Worm (Caenorhabditis elegans): Measurements from ENCODE around the gene E02H4.6.

E02H4.6 gene

DNA sequence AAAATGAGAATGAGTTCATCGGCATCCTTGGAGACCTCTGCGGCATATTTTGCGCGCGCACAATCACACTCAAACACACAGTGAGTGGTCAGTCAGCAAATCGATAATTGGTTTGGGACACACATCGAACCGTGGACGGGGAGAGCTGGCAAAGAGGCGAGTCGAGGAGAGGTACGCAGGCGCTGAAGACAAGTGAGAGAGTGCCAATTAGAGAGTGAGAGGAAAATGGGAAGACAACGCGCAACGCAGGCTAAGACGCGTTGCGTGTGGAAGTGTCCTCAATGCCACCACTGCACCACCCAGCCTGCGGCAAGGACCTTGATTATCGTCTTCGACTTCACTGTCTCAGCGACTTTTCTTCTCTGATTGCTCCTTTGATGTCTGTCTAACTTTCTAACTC lies 45.3 kb upstream of the E02H4.6 start (continued):
- TF ChIP-seq ceh-28 (tag; optimal IDR thresholded peaks at IDR 0.05) (peak; percentile 83), nhr-41 (GFP tag; IDR thresholded peaks at IDR 0.05) (no peak), ceh-44 (GFP tag; IDR thresholded peaks at IDR 0.05) (no peak), pqm-1 (tag; optimal IDR thresholded peaks at IDR 0.05) (no peak), F10B5.3 (tag; optimal IDR thresholded peaks at IDR 0.05) (no peak), dmd-6 (GFP tag; IDR thresholded peaks at IDR 0.05) (peak; percentile 65), lsy-2 (tag; optimal IDR thresholded peaks at IDR 0.05) (peak; percentile 63 to 71), nhr-77 (tag; optimal IDR thresholded peaks at IDR 0.05) (peak; percentile 14), nhr-25 (tag; optimal IDR thresholded peaks at IDR 0.05; ENCODE audit: borderline replicate concordance, insufficient read depth) (peak; percentile 76), vab-7 (GFP tag; IDR thresholded peaks at IDR 0.05) (no peak), lin-38 (GFP tag; IDR thresholded peaks at IDR 0.05) (no peak), tra-1 (GFP tag; IDR thresholded peaks at IDR 0.05) (0 out of 2 replicates have a peak, but pooled peaks have one; percentile 21), F44E2.7 (GFP tag; IDR thresholded peaks at IDR 0.05) (no peak), set-16 (GFP tag; IDR thresholded peaks at IDR 0.05) (peak; percentile 67), jun-1 (tag; optimal IDR thresholded peaks at IDR 0.05) (no peak), nhr-6 (tag; optimal IDR thresholded peaks at IDR 0.05) (peak; percentile 84)

DNA sequence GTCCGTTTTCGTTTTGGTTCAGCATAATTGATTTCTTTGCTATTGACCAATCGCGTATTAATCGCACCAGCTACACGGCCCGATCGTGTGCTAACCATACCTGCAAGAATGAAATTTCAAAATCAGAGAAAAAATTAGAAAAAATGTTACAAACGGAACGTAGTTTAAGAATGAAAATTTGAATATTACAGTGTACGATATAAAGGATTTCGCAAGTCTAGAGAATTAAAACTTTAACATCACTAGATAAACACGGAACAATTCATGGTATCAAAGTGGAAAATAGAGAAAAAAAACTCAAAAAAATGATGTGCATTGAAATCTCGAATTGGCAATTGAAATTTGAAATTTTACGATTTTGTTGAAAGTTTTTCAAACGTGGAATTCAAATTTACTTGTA lies 44.6 kb upstream of the E02H4.6 start, which contains the start of gene madd-3:
Gene madd-3 (minus strand): TSS at position 101 of the 400 bp plus-strand sequence.
- TF ChIP-seq mep-1 (tag; optimal IDR thresholded peaks at IDR 0.05) (no peak), unc-62 (GFP tag; optimal IDR thresholded peaks at IDR 0.05 in 1 of 2) (no peak), unc-62 (tag; optimal IDR thresholded peaks at IDR 0.05) (no peak), nhr-10 (tag; optimal IDR thresholded peaks at IDR 0.05) (no peak), zag-1 (tag; optimal IDR thresholded peaks at IDR 0.05) (no peak), ceh-28 (tag; optimal IDR thresholded peaks at IDR 0.05) (no peak), madf-9 (GFP tag; conservative IDR thresholded peaks at IDR 0.05) (no peak), unc-39 (tag; optimal IDR thresholded peaks at IDR 0.05) (no peak), egl-27 (tag; optimal IDR thresholded peaks at IDR 0.05) (no peak), daf-12 (tag; optimal IDR thresholded peaks at IDR 0.05) (no peak), ceh-44 (GFP tag; IDR thresholded peaks at IDR 0.05) (no peak), pha-4 (GFP tag; IDR thresholded peaks at IDR 0.05) (no peak), pha-4 (tag; optimal IDR thresholded peaks at IDR 0.05) (no peak), nhr-28 (tag; optimal IDR thresholded peaks at IDR 0.05) (no peak), Y105C5A.15 (GFP tag; IDR thresholded peaks at IDR 0.05) (no peak), egl-43 (GFP tag; IDR thresholded peaks at IDR 0.05) (no peak), lin-39 (tag; optimal IDR thresholded peaks at IDR 0.05) (no peak), sdz-12 (GFP tag; optimal IDR thresholded peaks at IDR 0.05) (no peak), tag-97 (GFP tag; IDR thresholded peaks at IDR 0.05) (no peak)

DNA sequence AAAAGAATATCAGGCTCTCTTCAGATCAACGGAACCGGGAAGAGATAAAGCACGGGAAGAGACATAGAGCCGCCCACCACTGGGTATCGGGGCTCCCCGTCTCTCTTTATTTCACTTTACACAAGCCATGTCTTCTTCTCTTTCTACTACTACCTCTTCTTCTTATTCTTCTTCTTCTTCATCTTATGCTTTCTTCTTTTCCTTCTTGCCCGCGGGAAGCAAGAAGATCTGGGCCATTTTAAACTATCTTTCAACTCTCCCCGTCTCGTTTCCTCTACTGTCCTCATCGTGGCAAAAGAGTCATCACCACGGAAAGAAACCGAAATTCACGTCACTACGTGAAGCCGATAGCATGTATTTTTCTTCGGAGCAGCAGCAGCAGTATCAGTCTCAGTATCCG lies 40.7 kb upstream of the E02H4.6 start:
- peak; percentile 22; the same call in 1 of the 2 replicates for TF ChIP-seq set-16 (GFP tag; IDR thresholded peaks at IDR 0.05)
- TF ChIP-seq daf-16 (GFP tag; optimal IDR thresholded peaks at IDR 0.05) = peak in 1 of 2 experiments; percentile 72
- no peak for TF ChIP-seq daf-16 (tag; optimal IDR thresholded peaks at IDR 0.05)
- no peak for TF ChIP-seq F44E2.7 (GFP tag; IDR thresholded peaks at IDR 0.05)
- no peak for TF ChIP-seq unc-130 (GFP tag; optimal IDR thresholded peaks at IDR 0.05)
- TF ChIP-seq hlh-11 (tag; optimal IDR thresholded peaks at IDR 0.05) = peak; percentile 29
- TF ChIP-seq nhr-11 (tag; optimal IDR thresholded peaks at IDR 0.05) = peak; percentile 19
- TF ChIP-seq lin-13 (GFP tag; optimal IDR thresholded peaks at IDR 0.05) = no peak
- no peak for TF ChIP-seq dmd-8 (GFP tag; IDR thresholded peaks at IDR 0.05)
- TF ChIP-seq dve-1 (tag; optimal IDR thresholded peaks at IDR 0.05; ENCODE audit: insufficient read depth) = no peak
- TF ChIP-seq T26A8.4 (GFP tag; IDR thresholded peaks at IDR 0.05) = no peak
- TF ChIP-seq aha-1 (tag) = peak; percentile 47

Measured in whole organism, L4 larva.